Worm (Caenorhabditis elegans): ENCODE results near the gene cyp-33B1.

The cyp-33B1 gene

DNA sequence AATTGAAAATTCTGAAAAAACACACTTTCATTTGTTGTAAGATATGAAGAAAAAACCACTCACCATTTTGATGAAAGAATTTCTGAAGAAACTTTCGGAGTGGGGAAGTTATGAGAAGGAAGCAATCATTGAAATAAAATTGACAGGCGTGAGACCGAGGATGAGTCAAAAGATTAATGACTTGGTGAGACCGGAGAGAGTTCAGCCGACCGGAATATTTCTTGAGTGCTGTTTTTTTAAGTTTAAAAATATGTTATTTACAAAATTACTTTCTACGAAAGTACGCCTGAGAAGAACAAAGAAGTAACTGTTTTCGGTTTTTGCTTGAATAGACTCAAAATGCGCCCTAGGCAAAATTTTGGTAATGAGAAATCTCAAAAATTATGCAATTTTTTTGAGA lies 15.1 kb downstream of the cyp-33B1 start, which contains the start of gene C25E10.10:
C25E10.10 (minus strand) TSS at position 101 of the 400 bp plus-strand sequence.
- TF ChIP-seq mab-9 (GFP tag; IDR thresholded peaks at IDR 0.05) (no peak), ets-5 (GFP tag; IDR thresholded peaks at IDR 0.05) (no peak), nhr-47 (tag; optimal IDR thresholded peaks at IDR 0.05) (no peak), alr-1 (tag; optimal IDR thresholded peaks at IDR 0.05; ENCODE audit: borderline replicate concordance) (no peak), lin-35 (GFP tag; optimal IDR thresholded peaks at IDR 0.05) (no peak), lin-13 (GFP tag; optimal IDR thresholded peaks at IDR 0.05) (no peak), mep-1 (tag; optimal IDR thresholded peaks at IDR 0.05) (no peak), zip-4 (GFP tag; optimal IDR thresholded peaks at IDR 0.05) (no peak), sox-4 (tag; optimal IDR thresholded peaks at IDR 0.05) (no peak)

- TF ChIP-seq alr-1 (tag; optimal IDR thresholded peaks at IDR 0.05; ENCODE audit: borderline replicate concordance) (no peak), C16A3.4 (tag; optimal IDR thresholded peaks at IDR 0.05) (no peak), nhr-84 (tag; optimal IDR thresholded peaks at IDR 0.05) (no peak), ceh-8 (GFP tag; optimal IDR thresholded peaks at IDR 0.05) (no peak), hlh-4 (tag; optimal IDR thresholded peaks at IDR 0.05) (no peak)
Measured at ce11 chrV:9058627-9059026, 17.5 kb downstream of the cyp-33B1 start, which contains the start of gene C25E10.11. TSS of gene C25E10.11 (minus strand) at chrV:9058727.

ce11 chrV:9059468-9059867 lies 18.3 kb downstream of the cyp-33B1 start, which contains the start of the genes C25E10.16 and C25E10.13:
TSS of gene C25E10.16 (minus strand) at chrV:9059568.
TSS of gene C25E10.13 (plus strand) at chrV:9059723.
- TF ChIP-seq nhr-19 (GFP tag; conservative IDR thresholded peaks at IDR 0.05) (no peak), fkh-8 (tag; optimal IDR thresholded peaks at IDR 0.05) (peak; percentile 26)

DNA sequence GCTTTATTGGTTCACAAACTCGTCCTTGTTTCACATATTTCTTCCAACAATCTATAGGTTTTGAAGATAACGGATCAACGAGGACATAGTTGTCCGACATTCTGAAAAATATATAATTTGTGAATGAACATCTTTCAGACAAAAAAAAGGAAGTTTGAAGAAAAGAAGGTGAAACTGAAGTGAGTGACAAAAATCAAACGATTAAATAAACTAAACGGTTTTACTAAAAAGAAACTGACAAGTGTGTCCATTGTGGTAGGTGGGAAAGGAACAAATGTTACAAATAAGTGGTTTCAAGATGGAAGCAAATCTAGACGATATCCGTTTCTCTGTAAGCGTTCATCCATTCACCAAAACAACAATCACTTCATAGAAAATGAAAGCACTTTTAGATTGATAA lies 21.2 kb downstream of the cyp-33B1 start, which contains the start of gene C25E10.12:
C25E10.12 (minus strand) TSS at position 101 of the 400 bp plus-strand sequence.
- TF ChIP-seq hlh-4 (tag; optimal IDR thresholded peaks at IDR 0.05) (no peak), elt-3 (tag; optimal IDR thresholded peaks at IDR 0.05) (no peak), ces-1 (GFP tag; optimal IDR thresholded peaks at IDR 0.05) (no peak), fkh-8 (tag; optimal IDR thresholded peaks at IDR 0.05) (no peak), fkh-10 (GFP tag; optimal IDR thresholded peaks at IDR 0.05) (no peak), F16B12.6 (tag; optimal IDR thresholded peaks at IDR 0.05) (no peak), alr-1 (tag; optimal IDR thresholded peaks at IDR 0.05; ENCODE audit: borderline replicate concordance) (no peak), elt-2 (tag; optimal IDR thresholded peaks at IDR 0.05) (no peak), fos-1 (tag; optimal IDR thresholded peaks at IDR 0.05) (no peak), pax-3 (tag; optimal IDR thresholded peaks at IDR 0.05) (no peak), C16A3.4 (tag; optimal IDR thresholded peaks at IDR 0.05) (no peak), hpl-2 (GFP tag; optimal IDR thresholded peaks at IDR 0.05) (no peak), isw-1 (GFP tag; IDR thresholded peaks at IDR 0.05) (no peak), ceh-8 (GFP tag; optimal IDR thresholded peaks at IDR 0.05) (no peak), tbx-2 (tag; optimal IDR thresholded peaks at IDR 0.05) (no peak), unc-130 (tag; optimal IDR thresholded peaks at IDR 0.05) (no peak), ceh-88 (GFP tag; IDR thresholded peaks at IDR 0.05) (no peak), egl-13 (tag; optimal IDR thresholded peaks at IDR 0.05) (no peak), rnt-1 (tag; optimal IDR thresholded peaks at IDR 0.05) (no peak), lin-39 (tag; optimal IDR thresholded peaks at IDR 0.05) (no peak)

DNA sequence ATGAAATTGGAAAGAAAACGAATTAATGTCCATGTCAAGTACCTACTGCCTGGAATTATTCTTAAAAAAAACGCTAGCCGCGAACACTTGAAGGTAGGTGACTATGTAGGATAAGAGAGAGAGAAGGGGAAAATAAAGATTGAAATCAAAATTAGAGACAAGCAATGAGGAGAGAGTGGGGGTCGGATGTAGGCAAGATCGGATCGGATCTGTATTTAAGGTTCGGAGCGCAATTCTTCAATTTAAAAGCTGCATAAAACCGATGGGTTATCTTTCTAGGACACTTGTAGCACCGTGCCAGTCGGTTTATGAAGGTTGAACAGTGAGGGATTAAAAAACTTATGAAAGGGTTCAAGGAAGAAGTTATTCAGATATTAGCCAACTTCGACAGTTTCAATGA lies 22.0 kb downstream of the cyp-33B1 start:
- TF ChIP-seq unc-98 (GFP tag; IDR thresholded peaks at IDR 0.05) (no peak), mep-1 (tag; optimal IDR thresholded peaks at IDR 0.05) (no peak), mef-2 (tag; optimal IDR thresholded peaks at IDR 0.05) (no peak), blmp-1 (tag; optimal IDR thresholded peaks at IDR 0.05) (peak; percentile 18), dsc-1 (tag; optimal IDR thresholded peaks at IDR 0.05) (no peak), nhr-85 (tag) (peak; percentile 23), ets-5 (GFP tag; IDR thresholded peaks at IDR 0.05) (no peak), efl-1 (optimal IDR thresholded peaks at IDR 0.05) (no peak), efl-1 (GFP tag; optimal IDR thresholded peaks at IDR 0.05 in 1 of 2) (peak in 1 of 2 experiments; percentile 89), pax-3 (tag; optimal IDR thresholded peaks at IDR 0.05) (no peak), tlp-1 (tag; optimal IDR thresholded peaks at IDR 0.05) (no peak)
